Worm (Caenorhabditis elegans) whole organism, young adult: Measurements from ENCODE around the gene str-209.

Experiments
- Y79H2A.3 ChIP-seq: fragments of 200-800 bp; sonication (Bioruptor generic); conservative IDR thresholded peaks from 2 replicates; pipeline ENCODE4 v1.3.6; 2022; ENCODE audit warnings: missing genetic modification reagents, missing genetic modification characterization, missing compliant biosample characterization
- efl-1 ChIP-seq: fragments of 150-350 bp; optimal IDR thresholded peaks from 2 replicates; lab custom pipeline; 2014; ENCODE audit warnings: missing biosample characterization, missing genetic modification reagents, missing genetic modification characterization
- somi-1 ChIP-seq: fragments of 200-800 bp; sonication (Bioruptor generic); optimal IDR thresholded peaks from 2 replicates; lab custom pipeline; 2018; ENCODE audit warnings: mild to moderate bottlenecking, missing genetic modification characterization, missing compliant biosample characterization

ce11 chrV:4934406-4934805 is 14.3 kb upstream of the str-209 start, which contains the start of gene catp-2:
- TF ChIP-seq somi-1 (GFP tag; lab: Kevin White, UChicago), result no peak
- no peak for TF ChIP-seq efl-1
- TF ChIP-seq Y79H2A.3 (GFP tag; lab: Robert Waterston, UW), result no peak
